Worm (Caenorhabditis elegans): Measurements from ENCODE around the gene C08F8.6.

C08F8.6 gene

DNA sequence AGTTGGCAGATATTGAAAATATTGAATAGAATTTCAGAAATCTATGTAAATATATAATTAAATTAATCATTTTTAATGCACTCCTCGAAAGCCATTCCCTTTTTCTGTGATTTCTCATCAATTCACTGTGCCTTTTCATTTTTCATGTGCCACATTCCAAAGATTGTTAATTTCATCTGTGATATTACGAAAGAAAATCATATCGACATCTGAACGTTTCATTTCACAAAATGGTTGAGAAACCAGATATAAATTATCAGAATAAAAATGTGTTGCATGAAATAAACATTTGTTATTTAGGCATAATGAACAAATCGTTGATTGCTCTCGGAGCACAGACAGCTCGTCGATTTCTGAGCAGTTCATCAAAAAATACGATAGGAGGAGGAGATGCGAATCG lies 19.3 kb upstream of the C08F8.6 start, which contains the start of gene nuaf-3:
nuaf-3 (plus strand) TSS at position 301 of the 400 bp plus-strand sequence.
- no peak for TF ChIP-seq ama-1 (optimal IDR thresholded peaks at IDR 0.05)
- TF ChIP-seq ama-1 (GFP tag; optimal IDR thresholded peaks at IDR 0.05) = no peak
- no peak for TF ChIP-seq cebp-1 (GFP tag; IDR thresholded peaks at IDR 0.05)
- TF ChIP-seq cebp-1 (tag; optimal IDR thresholded peaks at IDR 0.05) = peak; percentile 0

DNA sequence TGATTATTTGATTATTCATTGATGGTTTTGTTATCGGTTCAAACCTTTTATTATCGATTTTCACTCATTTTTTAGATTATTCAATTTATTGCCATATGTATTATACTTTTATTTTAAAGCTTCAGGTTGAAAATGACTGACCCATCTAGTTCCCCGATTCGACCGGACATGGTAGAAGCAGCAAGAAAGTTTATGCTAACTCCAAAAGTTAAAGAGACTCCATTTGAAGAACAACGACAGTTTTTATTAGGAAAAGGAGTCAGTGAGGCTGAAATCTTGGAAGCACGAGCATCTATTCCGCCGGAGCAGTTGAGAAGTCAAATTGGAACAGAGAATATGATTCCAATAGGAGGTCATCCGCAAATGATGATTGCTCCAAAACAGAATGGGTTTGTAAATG lies 18.3 kb upstream of the C08F8.6 start, which contains the start of gene prx-14:
prx-14 (plus strand) TSS at position 120 of the 400 bp plus-strand sequence.
- TF ChIP-seq egl-44 (GFP tag; IDR thresholded peaks at IDR 0.05) = no peak
- no peak for TF ChIP-seq him-1 (tag; optimal IDR thresholded peaks at IDR 0.05)
- TF ChIP-seq gei-17 (GFP tag; optimal IDR thresholded peaks at IDR 0.05) = peak; percentile 2
- peak; percentile 67 for TF ChIP-seq B0336.3 (GFP tag; IDR thresholded peaks at IDR 0.05)
- no peak for TF ChIP-seq nhr-179 (tag; optimal IDR thresholded peaks at IDR 0.05)
- 0 out of 2 replicates have a peak, but pooled peaks have one; percentile 7 for TF ChIP-seq ekl-4 (GFP tag; IDR thresholded peaks at IDR 0.05)
- TF ChIP-seq unc-62 (GFP tag; optimal IDR thresholded peaks at IDR 0.05) = no peak
- no peak for TF ChIP-seq lsy-27 (tag; optimal IDR thresholded peaks at IDR 0.05; ENCODE audit: borderline replicate concordance, insufficient read depth)
- 0 out of 2 replicates have a peak, but pooled peaks have one; percentile 42 for TF ChIP-seq C17E4.6 (GFP tag; IDR thresholded peaks at IDR 0.05)
- peak; percentile 52 for TF ChIP-seq repo-1 (tag; optimal IDR thresholded peaks at IDR 0.05)
- TF ChIP-seq ztf-6 (GFP tag; IDR thresholded peaks at IDR 0.05) = no peak
- TF ChIP-seq sdz-38 (tag; optimal IDR thresholded peaks at IDR 0.05) = no peak
- TF ChIP-seq K11D2.4 (GFP tag; IDR thresholded peaks at IDR 0.05) = no peak
- no peak for TF ChIP-seq F39B2.1 (GFP tag; IDR thresholded peaks at IDR 0.05)
- no peak for TF ChIP-seq aptf-3 (GFP tag; IDR thresholded peaks at IDR 0.05)
- no peak for TF ChIP-seq ceh-100 (GFP tag; IDR thresholded peaks at IDR 0.05)
- TF ChIP-seq T26A5.8 (tag; optimal IDR thresholded peaks at IDR 0.05) = no peak
- no peak for TF ChIP-seq mes-4 (tag; optimal IDR thresholded peaks at IDR 0.05)
- 0 out of 2 replicates have a peak, but pooled peaks have one; percentile 31 for TF ChIP-seq Y56A3A.18 (GFP tag; IDR thresholded peaks at IDR 0.05)
- peak; percentile 60 for TF ChIP-seq Y53G8AR.9 (GFP tag; conservative IDR thresholded peaks at IDR 0.05)
- no peak for TF ChIP-seq hrde-1 (tag; optimal IDR thresholded peaks at IDR 0.05; ENCODE audit: borderline replicate concordance)

DNA sequence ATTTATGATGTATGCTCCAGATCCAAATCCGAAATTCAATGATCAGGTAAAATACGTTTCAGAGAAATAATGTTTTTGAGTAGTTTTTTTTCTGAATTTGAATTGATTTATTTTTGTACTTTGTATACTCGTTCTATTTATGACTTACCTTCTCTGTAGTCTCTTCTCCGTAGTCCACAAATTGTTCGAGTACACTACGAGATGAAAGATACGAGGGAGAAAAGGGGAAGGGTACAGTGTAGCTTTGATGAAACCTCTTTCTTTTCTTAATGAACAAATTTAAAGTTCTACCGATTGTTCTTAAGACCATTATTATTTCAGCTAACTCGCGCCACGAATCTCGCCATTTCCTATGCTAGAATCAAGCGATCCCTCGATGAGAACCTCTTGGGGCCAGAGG lies 15.3 kb upstream of the C08F8.6 start:
- no peak for TF ChIP-seq F57A8.1 (GFP tag; optimal IDR thresholded peaks at IDR 0.05)
- TF ChIP-seq pha-4 (tag; optimal IDR thresholded peaks at IDR 0.05) = no peak
- TF ChIP-seq dpl-1 (GFP tag; optimal IDR thresholded peaks at IDR 0.05) = no peak
- TF ChIP-seq T26A5.8 (tag; optimal IDR thresholded peaks at IDR 0.05) = no peak
- no peak for TF ChIP-seq ceh-79 (tag; optimal IDR thresholded peaks at IDR 0.05)
- TF ChIP-seq ceh-58 (GFP tag; IDR thresholded peaks at IDR 0.05) = no peak
- no peak for TF ChIP-seq F22D6.2 (tag; optimal IDR thresholded peaks at IDR 0.05)
- TF ChIP-seq K12H6.12 (tag; optimal IDR thresholded peaks at IDR 0.05) = no peak
- TF ChIP-seq ceh-40 (GFP tag; IDR thresholded peaks at IDR 0.05) = no peak
- TF ChIP-seq fkh-3 (tag; optimal IDR thresholded peaks at IDR 0.05) = no peak
- TF ChIP-seq snpc-1.1 (tag; optimal IDR thresholded peaks at IDR 0.05; ENCODE audit: insufficient read depth) = no peak
- TF ChIP-seq gei-17 (GFP tag; optimal IDR thresholded peaks at IDR 0.05) = no peak
- TF ChIP-seq let-526 (GFP tag; IDR thresholded peaks at IDR 0.05) = no peak
- TF ChIP-seq efl-1 (GFP tag; optimal IDR thresholded peaks at IDR 0.05) = no peak

Data from whole organism, young adult.